Fruit fly (Drosophila melanogaster) whole organism, embryonic: ENCODE results near the gene Jupiter.

Source experiments
- Blimp-1 ChIP-seq: fragments of 200-800 bp; sonication (Bioruptor generic); optimal IDR thresholded peaks from 3 replicates; lab custom pipeline; 2018; ENCODE audit warnings: missing biosample characterization, missing genetic modification characterization, mild to moderate bottlenecking, moderate library complexity, missing genetic modification reagents
- BtbVII ChIP-seq: fragments of 200-800 bp; sonication (Bioruptor generic); optimal IDR thresholded peaks from 3 replicates; lab custom pipeline; 2017; ENCODE audit warnings: missing biosample characterization, mild to moderate bottlenecking, missing genetic modification characterization
- C15 ChIP-seq: fragments of 200-800 bp; sonication (Bioruptor generic); IDR thresholded peaks from 3 replicates; pipeline ENCODE4 v1.3.6; 2022; ENCODE audit warnings: missing biosample characterization, missing genetic modification characterization
- CG1024 ChIP-seq: fragments of 200-800 bp; sonication (Bioruptor generic); IDR thresholded peaks from 2 replicates; pipeline ENCODE4 v1.3.6; 2022; ENCODE audit warnings: missing biosample characterization, missing genetic modification characterization
- CG10321 ChIP-seq: fragments of 200-800 bp; sonication (Bioruptor generic); IDR thresholded peaks from 2 replicates; pipeline ENCODE4 v1.3.6; 2022; ENCODE audit warnings: missing biosample characterization, missing genetic modification characterization
- CG15073 ChIP-seq: fragments of 200-800 bp; sonication (Bioruptor generic); optimal IDR thresholded peaks from 2 replicates; lab custom pipeline; 2016; ENCODE audit warnings: missing biosample characterization, missing genetic modification characterization
- CG16813 ChIP-seq: fragments of 200-800 bp; sonication (Bioruptor generic); IDR thresholded peaks from 3 replicates; pipeline ENCODE4 v1.3.6; 2022; ENCODE audit warnings: missing biosample characterization, missing genetic modification characterization; ENCODE audit not compliant: partially characterized antibody
- CG17328 ChIP-seq: fragments of 200-800 bp; sonication (Bioruptor generic); IDR thresholded peaks from 2 replicates; pipeline ENCODE4 v1.3.6; 2022; ENCODE audit warnings: missing biosample characterization, missing genetic modification characterization
- CG17385 ChIP-seq: fragments of 200-800 bp; sonication (Bioruptor generic); optimal IDR thresholded peaks from 3 replicates; lab custom pipeline; 2018; ENCODE audit warnings: missing biosample characterization, mild to moderate bottlenecking, missing genetic modification characterization
- CG18599 ChIP-seq: fragments of 200-800 bp; sonication (Bioruptor generic); optimal IDR thresholded peaks from 3 replicates; lab custom pipeline; 2017; ENCODE audit warnings: missing biosample characterization, missing genetic modification characterization, mild to moderate bottlenecking, moderate library complexity, missing genetic modification reagents
- CG2199 ChIP-seq: fragments of 200-800 bp; sonication (Bioruptor generic); IDR thresholded peaks from 3 replicates; pipeline ENCODE4 v1.3.6; 2022; ENCODE audit warnings: missing biosample characterization, missing genetic modification characterization
- CG30020 ChIP-seq: fragments of 200-800 bp; optimal IDR thresholded peaks from 2 replicates; lab custom pipeline; 2019; ENCODE audit warnings: missing biosample characterization, mild to moderate bottlenecking, missing genetic modification characterization, moderate library complexity
- CG3065 ChIP-seq: fragments of 200-800 bp; sonication (Bioruptor generic); optimal IDR thresholded peaks from 2 replicates; lab custom pipeline; 2016; ENCODE audit warnings: missing biosample characterization, missing genetic modification characterization
- CG32772 ChIP-seq: fragments of 200-800 bp; sonication (Bioruptor generic); IDR thresholded peaks from 2 replicates; pipeline ENCODE4 v1.3.6; 2022; ENCODE audit warnings: missing biosample characterization, missing genetic modification characterization
- CG3726 ChIP-seq: fragments of 200-800 bp; sonication (Bioruptor generic); IDR thresholded peaks from 3 replicates; pipeline ENCODE4, ENCODE4 v1.3.6; 2022; ENCODE audit warnings: missing biosample characterization, missing genetic modification characterization
- CG43689 ChIP-seq: fragments of 200-800 bp; sonication (Bioruptor generic); IDR thresholded peaks from 2 replicates; pipeline ENCODE4 v1.3.6; 2022; ENCODE audit warnings: missing biosample characterization, missing genetic modification characterization
- CG6791 ChIP-seq: fragments of 200-800 bp; sonication (Bioruptor generic); IDR thresholded peaks from 3 replicates; pipeline ENCODE4 v1.3.6; 2022; ENCODE audit warnings: missing biosample characterization, missing genetic modification characterization; ENCODE audit not compliant: partially characterized antibody
- CG8388 ChIP-seq: fragments of 200-800 bp; sonication (Bioruptor generic); optimal IDR thresholded peaks from 2 replicates; lab custom pipeline; 2019; ENCODE audit warnings: missing biosample characterization, mild to moderate bottlenecking, missing genetic modification characterization, moderate library complexity
- CG9437 ChIP-seq: fragments of 200-800 bp; sonication (Bioruptor generic); optimal IDR thresholded peaks from 2 replicates; lab custom pipeline; 2018; ENCODE audit warnings: missing biosample characterization, mild to moderate bottlenecking, missing genetic modification characterization
- CG9932 ChIP-seq: fragments of 200-800 bp; sonication (Bioruptor generic); IDR thresholded peaks from 2 replicates; pipeline ENCODE4 v1.3.6; 2022; ENCODE audit warnings: missing biosample characterization, missing genetic modification characterization
- D ChIP-seq, 2 experiments: fragments of 200-800 bp in 1 of 2; fragments of >200 bp in 1 of 2; sonication (Bioruptor generic) in 1 of 2; optimal IDR thresholded peaks; 2 replicates in 1 of 2; 3 replicates in 1 of 2; lab custom pipeline; 2017; ENCODE audit warnings: mild to moderate bottlenecking in 1 of 2, missing biosample characterization in 1 of 2, missing genetic modification characterization in 1 of 2, missing genetic modification reagents in 1 of 2
- D19A ChIP-seq: fragments of 200-800 bp; optimal IDR thresholded peaks from 3 replicates; lab custom pipeline; 2019; ENCODE audit warnings: missing biosample characterization, mild to moderate bottlenecking, missing genetic modification characterization, moderate library complexity
- Dad ChIP-seq: fragments of 200-800 bp; sonication (Bioruptor generic); optimal IDR thresholded peaks from 3 replicates; lab custom pipeline; 2016; ENCODE audit warnings: missing biosample characterization, missing genetic modification characterization
- Dip3 ChIP-seq: fragments of 200-800 bp; sonication (Bioruptor generic); optimal IDR thresholded peaks from 3 replicates; lab custom pipeline; 2016; ENCODE audit warnings: missing biosample characterization, missing genetic modification characterization
- Drgx ChIP-seq: fragments of 200-800 bp; sonication (Bioruptor generic); IDR thresholded peaks from 2 replicates; pipeline ENCODE4 v1.3.6; 2022; ENCODE audit warnings: missing biosample characterization, missing genetic modification characterization
- Ets65A ChIP-seq: fragments of 200-800 bp; sonication (Bioruptor generic); peaks from one replicate; lab custom pipeline; 2016; ENCODE audit warnings: missing biosample characterization, missing genetic modification characterization
- Ets97D ChIP-seq: fragments of 200-800 bp; sonication (Bioruptor generic); optimal IDR thresholded peaks from 3 replicates; lab custom pipeline; 2016; ENCODE audit warnings: missing biosample characterization, missing genetic modification characterization
- Hand ChIP-seq: fragments of 200-800 bp; sonication (Bioruptor generic); optimal IDR thresholded peaks from 2 replicates; lab custom pipeline; 2017; ENCODE audit warnings: mild to moderate bottlenecking, missing biosample characterization, missing genetic modification reagents, missing genetic modification characterization
- Med ChIP-seq: fragments of 200-800 bp; sonication (Bioruptor generic); peaks from one replicate; lab custom pipeline; 2016; ENCODE audit warnings: missing biosample characterization, missing genetic modification characterization, mild to moderate bottlenecking, inconsistent platforms, moderate library complexity
- Ravus ChIP-seq: fragments of 200-800 bp; sonication (Bioruptor generic); IDR thresholded peaks from 2 replicates; pipeline ENCODE4 v1.3.6; 2022; ENCODE audit warnings: missing biosample characterization, missing genetic modification characterization
- Side ChIP-seq: fragments of 200-800 bp; sonication (Bioruptor generic); optimal IDR thresholded peaks from 2 replicates; lab custom pipeline; 2016; ENCODE audit warnings: missing biosample characterization, missing genetic modification characterization
- Xrp1 ChIP-seq: fragments of 200-800 bp; sonication (Bioruptor generic); IDR thresholded peaks from 2 replicates; pipeline ENCODE4 v1.3.6; 2022; ENCODE audit warnings: missing biosample characterization, missing genetic modification characterization
- abd-A ChIP-seq: fragments of 200-800 bp; sonication (Bioruptor generic); optimal IDR thresholded peaks from 3 replicates; lab custom pipeline; 2019; ENCODE audit warnings: missing biosample characterization, mild to moderate bottlenecking, missing genetic modification characterization, moderate library complexity
- bsh ChIP-seq, 2 experiments: fragments of 200-800 bp; sonication (Bioruptor generic); optimal IDR thresholded peaks; 2 replicates each; lab custom pipeline; 2017 to 2018; ENCODE audit warnings: mild to moderate bottlenecking in 2 of 2, missing biosample characterization in 2 of 2, missing genetic modification characterization in 2 of 2, moderate library complexity in 1 of 2
- chm ChIP-seq: fragments of 200-800 bp; sonication (Bioruptor generic); IDR thresholded peaks from 2 replicates; pipeline ENCODE4 v1.3.6; 2022; ENCODE audit warnings: missing biosample characterization, missing genetic modification characterization
- crol ChIP-seq: fragments of 200-800 bp; sonication (Bioruptor generic); IDR thresholded peaks from 2 replicates; pipeline ENCODE4 v1.3.6; 2022; ENCODE audit warnings: missing biosample characterization, missing genetic modification characterization
- dm ChIP-seq: fragments of 200-800 bp; sonication (Bioruptor generic); optimal IDR thresholded peaks from 3 replicates; lab custom pipeline; 2016; ENCODE audit warnings: missing biosample characterization, missing genetic modification characterization
- dysf ChIP-seq: fragments of 200-800 bp; sonication (Bioruptor generic); IDR thresholded peaks from 3 replicates; pipeline ENCODE4 v1.3.6; 2022; ENCODE audit warnings: missing biosample characterization, missing genetic modification characterization
- emc ChIP-seq: fragments of 200-800 bp; sonication (Bioruptor generic); optimal IDR thresholded peaks from 2 replicates; lab custom pipeline; 2016; ENCODE audit warnings: missing biosample characterization, missing genetic modification characterization
- nerfin-1 ChIP-seq: fragments of 200-800 bp; sonication (Bioruptor generic); optimal IDR thresholded peaks from 3 replicates; lab custom pipeline; 2019; ENCODE audit warnings: missing biosample characterization, mild to moderate bottlenecking, missing genetic modification characterization, moderate library complexity
- pan ChIP-seq, 4 experiments: fragments of >200 bp in 3 of 4; fragments of 200-800 bp in 1 of 4; sonication (Bioruptor generic) in 1 of 4; optimal IDR thresholded peaks in 3 of 4; IDR thresholded peaks in 1 of 4; 2 replicates each; pipeline versions ENCODE4 v1.3.6 to Lab custom; 2017 to 2022; ENCODE audit warnings: missing biosample characterization in 2 of 4, missing genetic modification characterization in 2 of 4, mixed read lengths in 1 of 4
- sens ChIP-seq: fragments of 200-800 bp; sonication (Bioruptor generic); peaks from one replicate; lab custom pipeline; 2016; ENCODE audit warnings: missing biosample characterization, missing genetic modification characterization
- sr ChIP-seq: fragments of 200-800 bp; sonication (Bioruptor generic); IDR thresholded peaks from 3 replicates; pipeline ENCODE4 v1.3.6; 2022; ENCODE audit warnings: missing biosample characterization, missing genetic modification characterization
- stc ChIP-seq: fragments of 200-800 bp; sonication (Bioruptor generic); IDR thresholded peaks from 2 replicates; pipeline ENCODE4 v1.3.6; 2022; ENCODE audit warnings: missing biosample characterization, missing genetic modification characterization
- twi ChIP-seq: fragments of 200-800 bp; optimal IDR thresholded peaks from 2 replicates; lab custom pipeline; 2019; ENCODE audit warnings: missing biosample characterization, mild to moderate bottlenecking, missing genetic modification characterization, moderate library complexity
- zen ChIP-seq: fragments of 200-800 bp; sonication (Bioruptor generic); optimal IDR thresholded peaks from 3 replicates; lab custom pipeline; 2018; ENCODE audit warnings: missing biosample characterization, mild to moderate bottlenecking, missing genetic modification characterization, moderate library complexity
- zf30C ChIP-seq: fragments of 200-800 bp; sonication (Bioruptor generic); optimal IDR thresholded peaks from 3 replicates; lab custom pipeline; 2018; ENCODE audit warnings: missing biosample characterization, mild to moderate bottlenecking, missing genetic modification characterization
- zfh1 ChIP-seq: fragments of 200-800 bp; sonication (Bioruptor generic); IDR thresholded peaks from 3 replicates; pipeline ENCODE4 v1.3.6; 2022; ENCODE audit warnings: missing biosample characterization, missing genetic modification characterization

The Jupiter gene

DNA sequence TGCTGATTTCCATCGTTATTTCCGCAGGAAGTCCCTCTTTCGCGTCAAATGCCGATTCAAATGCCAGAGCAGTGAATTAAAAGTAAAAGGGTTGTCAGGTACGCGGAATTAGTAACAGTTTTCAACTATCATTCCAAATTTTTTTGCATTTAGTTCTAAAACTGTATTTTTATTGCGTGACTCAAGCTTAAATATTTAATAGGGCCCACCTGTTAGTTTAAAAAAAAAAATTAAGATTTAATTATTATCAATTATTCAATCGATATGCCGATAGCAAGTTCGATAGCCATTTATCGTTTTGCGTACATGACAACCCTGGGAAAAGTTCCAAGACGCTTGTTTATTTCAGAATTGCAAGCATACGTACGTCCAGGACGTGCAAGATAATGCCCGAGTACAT, 3.3 kb upstream of the Jupiter start, which contains the start of gene CG14711 (continued):
- TF ChIP-seq Blimp-1 (GFP tag; lab: Kevin White, UChicago) (no peak), dm (GFP tag; lab: Kevin White, UChicago) (peak; percentile 22), CG18599 (GFP tag; lab: Kevin White, UChicago) (no peak), emc (GFP tag; lab: Kevin White, UChicago) (no peak), sr (GFP tag; lab: Robert Waterston, UW) (no peak), CG17385 (GFP tag; lab: Kevin White, UChicago) (peak; percentile 77), zf30C (GFP tag; lab: Kevin White, UChicago) (no peak), stc (peak; percentile 77), CG3726 (peak; percentile 76; the same call in 2 of the 3 replicates), CG43689 (GFP tag; lab: Robert Waterston, UW) (peak; percentile 51)
- TF ChIP-seq, all 482 proteins: peak for 381

DNA sequence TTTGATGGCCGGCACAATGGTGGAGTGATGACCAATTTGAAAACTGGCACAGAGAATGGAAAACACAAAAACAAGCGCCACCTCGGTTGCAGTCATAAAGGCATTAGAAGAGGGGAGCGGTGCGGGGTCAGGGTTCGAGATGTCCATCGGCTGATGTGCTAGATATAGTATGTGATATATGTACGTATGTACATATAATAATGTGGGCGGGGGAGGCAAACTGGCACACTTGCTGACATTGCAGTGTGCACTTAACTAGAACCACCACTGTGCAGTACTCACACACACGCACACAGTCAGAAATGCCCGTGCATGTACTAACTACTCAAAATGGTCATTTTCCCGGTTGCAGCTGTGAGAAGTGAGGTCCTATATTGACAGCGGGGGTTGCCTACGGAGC, 827 bp downstream of the Jupiter start:
- peak; percentile 56 for TF ChIP-seq Med (GFP tag; lab: Kevin White, UChicago)
- 0 out of 2 replicates have a peak, but pooled peaks have one; percentile 9 for TF ChIP-seq Drgx (GFP tag; lab: Robert Waterston, UW)
- TF ChIP-seq pan (optimal IDR thresholded peaks at IDR 0.05; lab: Kevin White, UChicago), result no peak
- peak in 1 of 2 experiments; percentile 21 for TF ChIP-seq pan (GFP tag; optimal IDR thresholded peaks at IDR 0.05 in 1 of 2, IDR thresholded peaks at IDR 0.05 in 1 of 2)
- TF ChIP-seq BtbVII (GFP tag; lab: Kevin White, UChicago), result no peak
- TF ChIP-seq CG8388 (GFP tag; lab: Kevin White, UChicago), result peak; percentile 1
- TF ChIP-seq CG15073 (GFP tag; lab: Kevin White, UChicago), result peak; percentile 97
- TF ChIP-seq zen (tag; lab: Kevin White, UChicago), result peak; percentile 4
- TF ChIP-seq nerfin-1 (tag; lab: Kevin White, UChicago), result peak; percentile 72
- TF ChIP-seq CG6791, result peak; percentile 43; the same call in 1 of the 3 replicates
- no peak for TF ChIP-seq CG9932 (GFP tag; lab: Robert Waterston, UW)
- TF ChIP-seq Xrp1 (GFP tag; lab: Robert Waterston, UW), result 0 out of 2 replicates have a peak, but pooled peaks have one; percentile 10
- TF ChIP-seq CG16813 (GFP tag; lab: Robert Waterston, UW), result 0 out of 3 replicates have a peak, but pooled peaks have one; percentile 41
- TF ChIP-seq Dip3, result no peak
- peak; percentile 28; the same call in 1 of the 3 replicates for TF ChIP-seq zfh1 (GFP tag; lab: Robert Waterston, UW)
- TF ChIP-seq chm (GFP tag; lab: Robert Waterston, UW), result peak; percentile 55; the same call in 1 of the 2 replicates
- 0 out of 3 replicates have a peak, but pooled peaks have one; percentile 8 for TF ChIP-seq dysf
- TF ChIP-seq Ets97D (GFP tag; lab: Kevin White, UChicago), result no peak
- TF ChIP-seq D (optimal IDR thresholded peaks at IDR 0.05; lab: Kevin White, UChicago), result peak; percentile 17
- TF ChIP-seq D (GFP tag; optimal IDR thresholded peaks at IDR 0.05; lab: Kevin White, UChicago), result no peak
- TF ChIP-seq twi (tag; lab: Kevin White, UChicago), result peak; percentile 40
- TF ChIP-seq crol (GFP tag; lab: Robert Waterston, UW), result peak; percentile 72
- TF ChIP-seq CG1024 (GFP tag; lab: Robert Waterston, UW), result 0 out of 2 replicates have a peak, but pooled peaks have one; percentile 9
- TF ChIP-seq CG2199, result 0 out of 3 replicates have a peak, but pooled peaks have one; percentile 46
- TF ChIP-seq sens (GFP tag; lab: Kevin White, UChicago), result peak; percentile 75
- TF ChIP-seq Side (GFP tag; lab: Kevin White, UChicago), result no peak

DNA sequence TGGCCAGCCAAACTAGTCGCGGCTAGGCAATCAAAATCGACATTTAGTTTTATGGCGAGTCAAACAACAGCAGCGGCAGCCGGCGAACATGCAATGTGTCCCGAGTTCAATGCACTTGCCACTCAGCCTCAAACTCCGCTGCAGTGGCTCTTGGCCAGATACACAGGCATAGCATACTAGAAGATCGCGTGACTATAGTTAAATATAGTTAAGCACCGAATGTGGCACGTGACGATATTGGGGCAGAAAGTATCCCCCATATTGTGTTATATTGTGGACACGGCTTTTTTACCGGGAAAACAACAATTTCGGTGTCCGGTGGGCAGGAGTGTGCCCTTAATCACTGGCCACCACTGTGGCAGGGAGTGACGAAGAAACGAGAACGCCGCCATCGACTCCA, 1.9 kb downstream of the Jupiter start:
- TF ChIP-seq CG9932 (GFP tag; lab: Robert Waterston, UW), result peak; percentile 2; the same call in 1 of the 2 replicates
- TF ChIP-seq Ets65A (GFP tag; lab: Kevin White, UChicago), result peak; percentile 56
- TF ChIP-seq Med (GFP tag; lab: Kevin White, UChicago), result peak; percentile 48
- TF ChIP-seq CG9437, result no peak
- no peak for TF ChIP-seq CG30020 (tag; lab: Kevin White, UChicago)
- no peak for TF ChIP-seq C15 (GFP tag; lab: Robert Waterston, UW)
- TF ChIP-seq CG15073 (GFP tag; lab: Kevin White, UChicago), result peak; percentile 94
- TF ChIP-seq CG3065 (GFP tag; lab: Kevin White, UChicago), result no peak
- TF ChIP-seq Ravus (GFP tag; lab: Robert Waterston, UW), result no peak
- no peak for TF ChIP-seq bsh (GFP tag; optimal IDR thresholded peaks at IDR 0.05; lab: Kevin White, UChicago)
- no peak for TF ChIP-seq Dad
- TF ChIP-seq D19A (tag; lab: Kevin White, UChicago), result no peak
- no peak for TF ChIP-seq Hand
- TF ChIP-seq CG10321 (GFP tag; lab: Robert Waterston, UW), result no peak
- TF ChIP-seq CG17328 (GFP tag; lab: Robert Waterston, UW), result no peak
- no peak for TF ChIP-seq abd-A
- TF ChIP-seq CG32772, result no peak
